Fruit fly (Drosophila melanogaster) whole organism, prepupa: ENCODE results near the gene CG13384.

Experiments
- CG10631 ChIP-seq: fragments of 200-800 bp; sonication (Bioruptor generic); optimal IDR thresholded peaks from 2 replicates; lab custom pipeline; 2016; ENCODE audit warnings: missing biosample characterization, missing genetic modification characterization
- CG10669 ChIP-seq: fragments of 200-800 bp; sonication (Bioruptor generic); optimal IDR thresholded peaks from 3 replicates; lab custom pipeline; 2018; ENCODE audit warnings: missing biosample characterization, mild to moderate bottlenecking, missing genetic modification characterization, moderate library complexity
- CG11294 ChIP-seq: fragments of 200-800 bp; sonication (Bioruptor generic); IDR thresholded peaks from 2 replicates; pipeline ENCODE4 v1.3.6; 2022; ENCODE audit warnings: missing biosample characterization, missing genetic modification characterization
- CG11762 ChIP-seq: fragments of 200-800 bp; sonication (Bioruptor generic); optimal IDR thresholded peaks from 3 replicates; lab custom pipeline; 2016; ENCODE audit warnings: missing biosample characterization, missing genetic modification characterization; ENCODE audit not compliant: insufficient read depth
- CG11902 ChIP-seq: fragments of 200-800 bp; sonication (Bioruptor generic); optimal IDR thresholded peaks from 3 replicates; lab custom pipeline; 2016; ENCODE audit warnings: missing biosample characterization, missing genetic modification characterization
- CG1621 ChIP-seq: fragments of 200-800 bp; sonication (Bioruptor generic); optimal IDR thresholded peaks from 3 replicates; lab custom pipeline; 2018; ENCODE audit warnings: missing biosample characterization, mild to moderate bottlenecking, missing genetic modification characterization
- CG31627 ChIP-seq: fragments of 200-800 bp; sonication (Bioruptor generic); optimal IDR thresholded peaks from 3 replicates; lab custom pipeline; 2016; ENCODE audit warnings: missing biosample characterization, missing genetic modification characterization
- CG32006 ChIP-seq: fragments of 200-800 bp; sonication (Bioruptor generic); optimal IDR thresholded peaks from 3 replicates; lab custom pipeline; 2017; ENCODE audit warnings: missing biosample characterization, mild to moderate bottlenecking, missing genetic modification characterization
- CG34406 ChIP-seq: fragments of 200-800 bp; sonication (Bioruptor generic); optimal IDR thresholded peaks from 3 replicates; lab custom pipeline; 2016; ENCODE audit warnings: missing biosample characterization, missing genetic modification characterization
- CG4318 ChIP-seq: fragments of 200-800 bp; sonication (Bioruptor generic); optimal IDR thresholded peaks from 3 replicates; lab custom pipeline; 2017; ENCODE audit warnings: missing biosample characterization, mild to moderate bottlenecking, missing genetic modification characterization
- CG6163 ChIP-seq: fragments of 200-800 bp; sonication (Bioruptor generic); IDR thresholded peaks from 3 replicates; pipeline ENCODE4 v1.3.6; 2022; ENCODE audit warnings: missing biosample characterization, missing genetic modification characterization
- CG6276 ChIP-seq: fragments of 200-800 bp; sonication (Bioruptor generic); optimal IDR thresholded peaks from 2 replicates; lab custom pipeline; 2017; ENCODE audit warnings: missing biosample characterization, mild to moderate bottlenecking, missing genetic modification characterization
- CG6808 ChIP-seq: fragments of 200-800 bp; sonication (Bioruptor generic); optimal IDR thresholded peaks from 3 replicates; lab custom pipeline; 2017; ENCODE audit warnings: missing biosample characterization, missing genetic modification characterization, mild to moderate bottlenecking, moderate library complexity, missing genetic modification reagents
- CG8119 ChIP-seq: fragments of 200-800 bp; sonication (Bioruptor generic); IDR thresholded peaks from 3 replicates; pipeline ENCODE4 v1.3.6; 2022; ENCODE audit warnings: missing biosample characterization, missing genetic modification characterization
- CG8319 ChIP-seq: fragments of 200-800 bp; sonication (Bioruptor generic); optimal IDR thresholded peaks from 3 replicates; lab custom pipeline; 2016; ENCODE audit warnings: missing biosample characterization, missing genetic modification characterization
- CG8632 ChIP-seq: fragments of 200-800 bp; sonication (Bioruptor generic); optimal IDR thresholded peaks from 3 replicates; lab custom pipeline; 2016; ENCODE audit warnings: missing biosample characterization, missing genetic modification characterization
- CG9139 ChIP-seq: fragments of 200-800 bp; sonication (Bioruptor generic); optimal IDR thresholded peaks from 3 replicates; lab custom pipeline; 2017; ENCODE audit warnings: missing biosample characterization, mild to moderate bottlenecking, missing genetic modification characterization
- Eip78C ChIP-seq: fragments of 200-800 bp; sonication (Bioruptor generic); peaks from one replicate; lab custom pipeline; 2016; ENCODE audit warnings: missing biosample characterization, missing genetic modification characterization
- Eip93F ChIP-seq: fragments of 200-800 bp; sonication (Bioruptor generic); optimal IDR thresholded peaks from 2 replicates; lab custom pipeline; 2016; ENCODE audit warnings: missing biosample characterization, mild to moderate bottlenecking, missing genetic modification characterization
- Gug ChIP-seq: fragments of 200-800 bp; sonication (Bioruptor generic); IDR thresholded peaks from 2 replicates; pipeline ENCODE4 v1.3.6; 2022; ENCODE audit warnings: missing biosample characterization, missing genetic modification characterization
- Hr39 ChIP-seq: fragments of 200-800 bp; sonication (Bioruptor generic); optimal IDR thresholded peaks from 2 replicates; lab custom pipeline; 2016; ENCODE audit warnings: missing biosample characterization, missing genetic modification characterization
- Hr4 ChIP-seq: fragments of 200-800 bp; sonication (Bioruptor generic); optimal IDR thresholded peaks from 3 replicates; lab custom pipeline; 2016; ENCODE audit warnings: missing biosample characterization, missing genetic modification characterization
- Met ChIP-seq: fragments of 200-800 bp; sonication (Bioruptor generic); optimal IDR thresholded peaks from 3 replicates; lab custom pipeline; 2016; ENCODE audit warnings: missing biosample characterization, missing genetic modification characterization
- OdsH ChIP-seq: fragments of 200-800 bp; sonication (Bioruptor generic); optimal IDR thresholded peaks from 3 replicates; lab custom pipeline; 2016; ENCODE audit warnings: missing biosample characterization, missing genetic modification characterization
- Smox ChIP-seq: fragments of 200-800 bp; sonication (Bioruptor generic); optimal IDR thresholded peaks from 3 replicates; lab custom pipeline; 2016; ENCODE audit warnings: missing biosample characterization, missing genetic modification characterization
- Sox102F ChIP-seq: fragments of 200-800 bp; sonication (Bioruptor generic); optimal IDR thresholded peaks from 2 replicates; lab custom pipeline; 2016; ENCODE audit warnings: missing biosample characterization, mild to moderate bottlenecking, missing genetic modification characterization
- Sox15 ChIP-seq: fragments of 200-800 bp; sonication (Bioruptor generic); optimal IDR thresholded peaks from 3 replicates; lab custom pipeline; 2016; ENCODE audit warnings: missing biosample characterization, missing genetic modification characterization
- achi ChIP-seq: fragments of 200-800 bp; sonication (Bioruptor generic); optimal IDR thresholded peaks from 3 replicates; lab custom pipeline; 2016; ENCODE audit warnings: missing biosample characterization, missing genetic modification characterization
- acj6 ChIP-seq: fragments of 200-800 bp; sonication (Bioruptor generic); optimal IDR thresholded peaks from 3 replicates; lab custom pipeline; 2016; ENCODE audit warnings: missing biosample characterization, missing genetic modification characterization
- cyc ChIP-seq: fragments of 200-800 bp; sonication (Bioruptor generic); optimal IDR thresholded peaks from 3 replicates; lab custom pipeline; 2016; ENCODE audit warnings: missing biosample characterization, missing genetic modification characterization
- fd59A ChIP-seq: fragments of 200-800 bp; sonication (Bioruptor generic); optimal IDR thresholded peaks from 2 replicates; lab custom pipeline; 2017; ENCODE audit warnings: missing biosample characterization, mild to moderate bottlenecking, missing genetic modification characterization, missing genetic modification reagents
- fkh ChIP-seq: fragments of 200-800 bp; sonication (Bioruptor generic); optimal IDR thresholded peaks from 3 replicates; lab custom pipeline; 2017; ENCODE audit warnings: missing biosample characterization, mild to moderate bottlenecking, missing genetic modification characterization, moderate library complexity
- net ChIP-seq: fragments of 200-800 bp; sonication (Bioruptor generic); optimal IDR thresholded peaks from 3 replicates; lab custom pipeline; 2016; ENCODE audit warnings: missing biosample characterization, missing genetic modification characterization
- pdm3 ChIP-seq: fragments of 200-800 bp; sonication (Bioruptor generic); optimal IDR thresholded peaks from 3 replicates; lab custom pipeline; 2016; ENCODE audit warnings: missing biosample characterization, missing genetic modification characterization
- svp ChIP-seq: fragments of 200-800 bp; sonication (Bioruptor generic); peaks from one replicate; lab custom pipeline; 2016; ENCODE audit warnings: missing biosample characterization, missing genetic modification characterization

CG13384 gene

dm6 chr2L:8393122-8393521, 8.9 kb downstream of the CG13384 start, which contains the start of gene Acp29AB:
Gene Acp29AB, minus strand, starts transcription at chr2L:8393222.
- TF ChIP-seq CG32006 (GFP tag; lab: Kevin White, UChicago) (no peak), fd59A (GFP tag; lab: Kevin White, UChicago) (no peak), Met (GFP tag; lab: Kevin White, UChicago) (no peak), CG10631 (GFP tag; lab: Kevin White, UChicago) (no peak), CG1621 (no peak), Hr4 (GFP tag; lab: Kevin White, UChicago) (no peak), OdsH (GFP tag; lab: Kevin White, UChicago) (no peak), Eip93F (GFP tag; lab: Kevin White, UChicago) (no peak), acj6 (GFP tag; lab: Kevin White, UChicago) (no peak), CG9139 (GFP tag; lab: Kevin White, UChicago) (no peak), CG8119 (GFP tag; lab: Robert Waterston, UW) (no peak), CG11762 (GFP tag; lab: Kevin White, UChicago) (no peak), net (GFP tag; lab: Kevin White, UChicago) (no peak), CG8319 (GFP tag; lab: Kevin White, UChicago) (no peak), svp (GFP tag; lab: Kevin White, UChicago) (no peak), CG6808 (GFP tag; lab: Kevin White, UChicago) (no peak), CG11294 (GFP tag; lab: Robert Waterston, UW) (no peak), CG11902 (GFP tag; lab: Kevin White, UChicago) (no peak), Eip78C (GFP tag; lab: Kevin White, UChicago) (no peak), fkh (GFP tag; lab: Kevin White, UChicago) (no peak)

DNA sequence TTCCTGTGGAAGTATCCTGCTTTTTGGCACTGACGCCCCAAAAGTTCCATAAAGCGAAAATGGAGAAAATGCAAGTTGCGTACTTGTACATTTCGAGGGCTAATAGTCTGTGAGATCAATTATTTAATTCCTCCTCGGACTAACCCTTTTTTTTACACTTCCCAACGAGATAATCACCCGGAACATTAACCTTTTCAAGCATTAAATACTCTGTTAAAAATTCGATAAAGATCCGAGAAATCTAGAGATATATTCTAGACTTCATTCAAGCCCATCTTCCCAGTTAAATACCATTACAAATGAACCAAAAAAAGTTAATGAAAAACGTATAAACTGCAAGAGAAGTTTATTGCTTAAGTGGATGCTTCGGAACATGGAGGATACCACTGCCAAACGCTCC, 9.9 kb downstream of the CG13384 start, which contains the start of gene lectin-29Ca:
Gene lectin-29Ca, minus strand, starts transcription at position 101 of the 400 bp plus-strand sequence.
- TF ChIP-seq CG9139 (GFP tag; lab: Kevin White, UChicago): no peak
- no peak for TF ChIP-seq CG31627
- TF ChIP-seq CG11294 (GFP tag; lab: Robert Waterston, UW): no peak
- no peak for TF ChIP-seq cyc (GFP tag; lab: Kevin White, UChicago)
- no peak for TF ChIP-seq fkh (GFP tag; lab: Kevin White, UChicago)
- TF ChIP-seq net (GFP tag; lab: Kevin White, UChicago): no peak
- no peak for TF ChIP-seq pdm3 (GFP tag; lab: Kevin White, UChicago)
- TF ChIP-seq CG34406 (GFP tag; lab: Kevin White, UChicago): no peak
- no peak for TF ChIP-seq CG10669 (GFP tag; lab: Kevin White, UChicago)
- TF ChIP-seq Gug (GFP tag; lab: Robert Waterston, UW): no peak
- TF ChIP-seq Hr39: no peak
- no peak for TF ChIP-seq Sox102F

DNA sequence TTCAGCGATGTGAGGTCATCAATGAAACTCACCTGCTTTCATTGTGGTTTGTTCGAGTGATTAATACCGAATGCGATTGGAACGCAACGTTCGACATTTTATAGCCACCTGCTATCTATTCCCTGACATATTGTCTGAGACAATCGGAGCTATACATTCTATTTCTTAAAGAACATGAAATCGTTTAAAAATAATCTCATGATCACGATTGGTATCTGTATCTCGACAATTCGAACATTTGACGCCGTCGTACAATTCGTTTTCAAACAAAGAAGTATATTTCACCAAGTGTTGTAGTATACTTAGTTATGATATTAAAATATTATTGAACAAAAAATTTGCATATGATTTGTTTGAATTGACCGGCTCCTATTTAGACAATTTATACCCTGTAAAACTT, 10.6 kb downstream of the CG13384 start, which contains the start of gene Peritrophin-15b:
Gene Peritrophin-15b, minus strand, starts transcription at position 101 of the 400 bp plus-strand sequence.
- TF ChIP-seq CG11294 (GFP tag; lab: Robert Waterston, UW): no peak
- no peak for TF ChIP-seq cyc (GFP tag; lab: Kevin White, UChicago)
- no peak for TF ChIP-seq CG6276
- no peak for TF ChIP-seq Hr39
- TF ChIP-seq Met (GFP tag; lab: Kevin White, UChicago): no peak
- no peak for TF ChIP-seq CG6163
- TF ChIP-seq CG4318: no peak
- no peak for TF ChIP-seq CG1621

- TF ChIP-seq achi (no peak), Hr39 (no peak), Smox (no peak), CG8632 (GFP tag; lab: Kevin White, UChicago) (no peak), svp (GFP tag; lab: Kevin White, UChicago) (no peak), Sox15 (GFP tag; lab: Kevin White, UChicago) (no peak), CG9139 (GFP tag; lab: Kevin White, UChicago) (no peak), CG31627 (no peak), CG11294 (GFP tag; lab: Robert Waterston, UW) (no peak), CG34406 (GFP tag; lab: Kevin White, UChicago) (no peak), CG32006 (GFP tag; lab: Kevin White, UChicago) (no peak)
These were observed 11.9 kb downstream of the CG13384 start, which contains the start of the genes Peritrophin-15a and CG13385 for dm6 chr2L:8395996-8396699. Gene Peritrophin-15a, minus strand, starts transcription at chr2L:8396096. Gene CG13385, plus strand, starts transcription at chr2L:8396649.
